Worm (Caenorhabditis elegans): ENCODE data around the gene C25E10.10.

The C25E10.10 gene

ce11 chrV:9035685-9036084, 20.5 kb downstream of the C25E10.10 start, which contains the start of gene srsx-34:
Gene srsx-34 (plus strand): TSS chrV:9035985.
- TF ChIP-seq ama-1 (optimal IDR thresholded peaks at IDR 0.05) (no peak), aly-1 (tag; optimal IDR thresholded peaks at IDR 0.05) (no peak), ets-7 (tag; optimal IDR thresholded peaks at IDR 0.05) (no peak), hmg-4 (GFP tag; optimal IDR thresholded peaks at IDR 0.05) (no peak), tbx-11 (GFP tag; IDR thresholded peaks at IDR 0.05) (no peak)

ce11 chrV:9033267-9033666, 22.9 kb downstream of the C25E10.10 start, which contains the start of gene C25E10.4:
Gene C25E10.4 (plus strand): TSS chrV:9033567.
- TF ChIP-seq ceh-13 (GFP tag; optimal IDR thresholded peaks at IDR 0.05) (no peak), tbx-37 (GFP tag; conservative IDR thresholded peaks at IDR 0.05) (no peak), ceh-36 (tag; optimal IDR thresholded peaks at IDR 0.05) (no peak), hmbx-1 (tag; optimal IDR thresholded peaks at IDR 0.05) (no peak), ama-1 (optimal IDR thresholded peaks at IDR 0.05) (no peak), ets-7 (tag; optimal IDR thresholded peaks at IDR 0.05) (no peak), pes-1 (GFP tag; IDR thresholded peaks at IDR 0.05) (no peak), B0310.2 (tag; optimal IDR thresholded peaks at IDR 0.05) (no peak), hmg-4 (GFP tag; optimal IDR thresholded peaks at IDR 0.05) (no peak)

DNA sequence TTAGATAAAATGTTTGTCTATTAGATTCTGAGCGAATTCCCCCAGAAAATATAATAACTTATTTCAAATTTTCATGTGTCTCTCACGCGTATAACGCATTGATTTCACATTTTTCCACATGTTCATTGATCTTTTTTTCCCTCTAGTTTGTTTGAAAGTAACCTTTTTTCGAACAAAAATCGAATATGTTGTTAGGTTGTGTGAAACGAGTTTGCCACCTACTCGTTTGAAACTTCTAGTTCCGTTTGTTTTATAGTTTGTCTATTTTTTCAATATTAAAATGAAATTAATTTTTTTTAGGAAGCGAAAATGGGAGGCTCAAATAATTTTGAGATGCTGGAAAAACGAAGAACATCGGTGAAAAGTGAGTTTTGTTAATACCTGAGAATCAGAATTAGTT, 25.9 kb downstream of the C25E10.10 start, which contains the start of gene C25E10.5:
TSS of gene C25E10.5 (plus strand) at position 301 of the 400 bp plus-strand sequence.
- no peak for TF ChIP-seq tbx-11 (GFP tag; IDR thresholded peaks at IDR 0.05)
- no peak for TF ChIP-seq hmbx-1 (tag; optimal IDR thresholded peaks at IDR 0.05)
- no peak for TF ChIP-seq B0310.2 (tag; optimal IDR thresholded peaks at IDR 0.05)
- TF ChIP-seq pes-1 (GFP tag; IDR thresholded peaks at IDR 0.05): no peak
- no peak for TF ChIP-seq scrt-1 (GFP tag; IDR thresholded peaks at IDR 0.05)
- no peak for TF ChIP-seq aly-1 (tag; optimal IDR thresholded peaks at IDR 0.05)

DNA sequence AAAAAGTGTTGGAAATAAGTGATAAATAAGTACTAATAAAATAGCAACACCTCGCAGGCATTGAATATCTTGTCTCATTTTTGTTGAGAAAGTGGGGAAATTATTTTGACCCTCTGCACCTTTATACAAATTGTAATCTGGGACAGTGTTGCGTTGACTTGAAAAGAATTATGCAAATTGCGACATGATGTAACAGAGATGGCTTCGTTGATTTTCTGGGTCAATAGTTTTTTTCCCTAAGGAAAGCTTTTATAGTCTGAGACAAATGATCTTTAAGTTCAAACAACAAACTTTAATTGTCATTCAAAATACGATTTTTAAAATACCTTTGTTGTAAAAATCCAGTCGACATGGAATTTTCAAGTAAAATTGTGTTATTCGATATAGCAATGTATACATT, 31.4 kb downstream of the C25E10.10 start, which contains the start of gene bus-1:
TSS of gene bus-1 (minus strand) at position 101 of the 400 bp plus-strand sequence.
- TF ChIP-seq tra-4 (tag; optimal IDR thresholded peaks at IDR 0.05) (no peak), ceh-36 (tag; optimal IDR thresholded peaks at IDR 0.05) (no peak), hmbx-1 (tag; optimal IDR thresholded peaks at IDR 0.05) (no peak), sea-1 (GFP tag; conservative IDR thresholded peaks at IDR 0.05) (no peak), ets-7 (tag; optimal IDR thresholded peaks at IDR 0.05) (no peak), F13C5.2 (tag; optimal IDR thresholded peaks at IDR 0.05) (no peak), hmg-4 (GFP tag; optimal IDR thresholded peaks at IDR 0.05) (no peak)

DNA sequence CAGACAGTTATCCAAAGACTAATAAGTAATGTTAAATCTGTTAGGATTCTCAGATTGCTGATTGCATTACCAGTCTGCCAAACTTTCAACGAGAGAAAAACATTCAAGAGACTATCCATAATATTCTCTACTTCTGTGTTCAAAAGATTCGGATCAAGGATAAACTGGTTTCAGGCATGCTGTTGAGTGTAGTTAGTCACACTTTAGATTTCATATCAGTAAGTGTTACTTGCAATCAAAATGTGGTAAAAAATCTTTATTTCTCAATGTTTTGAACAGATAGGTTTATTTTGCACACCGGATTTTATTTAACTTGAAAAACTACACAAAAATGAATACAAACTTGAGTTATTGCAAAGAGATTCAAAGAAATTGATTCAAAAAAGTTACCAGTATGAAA, 34.1 kb downstream of the C25E10.10 start, which contains the start of gene oac-41:
TSS of gene oac-41 (minus strand) at position 101 of the 400 bp plus-strand sequence.
- TF ChIP-seq B0310.2 (tag; optimal IDR thresholded peaks at IDR 0.05) (no peak), ama-1 (optimal IDR thresholded peaks at IDR 0.05) (no peak), ceh-13 (GFP tag; optimal IDR thresholded peaks at IDR 0.05) (no peak), flt-1 (GFP tag; IDR thresholded peaks at IDR 0.05) (no peak), aly-1 (tag; optimal IDR thresholded peaks at IDR 0.05) (no peak), hmbx-1 (tag; optimal IDR thresholded peaks at IDR 0.05) (no peak), tbx-37 (GFP tag; conservative IDR thresholded peaks at IDR 0.05) (no peak), F13C5.2 (tag; optimal IDR thresholded peaks at IDR 0.05) (no peak)

DNA sequence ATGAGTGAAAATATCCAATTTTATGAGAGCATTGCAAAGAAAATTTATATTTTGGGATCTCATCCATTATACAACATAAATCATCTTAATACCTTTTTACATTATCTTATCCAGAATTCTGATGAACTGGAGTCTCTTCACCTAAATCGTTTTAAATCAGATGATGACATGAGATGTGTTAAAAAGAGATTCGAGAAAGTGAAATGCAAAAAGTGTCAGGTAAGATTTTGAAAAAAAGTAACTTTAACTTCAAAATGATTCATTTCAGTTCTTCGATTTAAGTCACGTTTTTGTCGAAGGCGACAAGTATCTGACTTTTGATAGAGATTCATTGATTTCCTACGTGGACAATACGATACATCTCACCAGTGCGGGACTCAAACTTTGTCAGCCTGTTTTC, 37.3 kb downstream of the C25E10.10 start:
- TF ChIP-seq tbx-37 (GFP tag; conservative IDR thresholded peaks at IDR 0.05): no peak
- TF ChIP-seq aly-1 (tag; optimal IDR thresholded peaks at IDR 0.05): no peak
- TF ChIP-seq pes-1 (GFP tag; IDR thresholded peaks at IDR 0.05): no peak

DNA sequence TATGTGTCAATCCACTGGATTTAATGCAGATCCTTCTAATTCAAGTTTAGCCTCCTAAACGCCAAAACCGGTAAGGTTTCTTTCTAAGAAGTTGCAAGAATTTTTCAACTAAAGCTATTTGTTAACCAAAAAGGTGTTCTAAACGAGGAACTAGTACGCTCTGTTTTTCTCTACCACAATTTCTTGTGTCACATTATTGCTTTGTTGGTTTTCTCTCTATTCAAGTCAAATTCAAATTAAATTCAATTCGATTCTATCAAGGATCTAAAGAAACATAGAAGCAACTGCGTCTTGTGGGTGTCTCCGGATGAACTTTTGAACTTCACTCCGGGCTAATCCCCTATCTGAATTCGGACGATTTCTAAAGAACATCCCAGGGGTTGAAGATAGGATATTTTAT, 39.7 kb downstream of the C25E10.10 start, which contains the start of gene oac-40:
TSS of gene oac-40 (plus strand) at position 301 of the 400 bp plus-strand sequence.
- TF ChIP-seq tbx-37 (GFP tag; conservative IDR thresholded peaks at IDR 0.05) (no peak), ama-1 (optimal IDR thresholded peaks at IDR 0.05) (no peak), tbx-11 (GFP tag; IDR thresholded peaks at IDR 0.05) (no peak), ceh-36 (tag; optimal IDR thresholded peaks at IDR 0.05) (no peak), scrt-1 (GFP tag; IDR thresholded peaks at IDR 0.05) (no peak), hmg-4 (GFP tag; optimal IDR thresholded peaks at IDR 0.05) (no peak), aly-1 (tag; optimal IDR thresholded peaks at IDR 0.05) (no peak), flt-1 (GFP tag; IDR thresholded peaks at IDR 0.05) (no peak), ets-7 (tag; optimal IDR thresholded peaks at IDR 0.05) (no peak), hmbx-1 (tag; optimal IDR thresholded peaks at IDR 0.05) (no peak), pes-1 (GFP tag; IDR thresholded peaks at IDR 0.05) (no peak), ceh-13 (GFP tag; optimal IDR thresholded peaks at IDR 0.05) (no peak), hnd-1 (tag; optimal IDR thresholded peaks at IDR 0.05) (no peak)

ce11 chrV:9015540-9015939, 40.6 kb downstream of the C25E10.10 start, which contains the start of gene srt-18:
Gene srt-18 (minus strand): TSS chrV:9015640.
- no peak for TF ChIP-seq pes-1 (GFP tag; IDR thresholded peaks at IDR 0.05)
- TF ChIP-seq hmbx-1 (tag; optimal IDR thresholded peaks at IDR 0.05): no peak
- TF ChIP-seq scrt-1 (GFP tag; IDR thresholded peaks at IDR 0.05): no peak
- no peak for TF ChIP-seq flt-1 (GFP tag; IDR thresholded peaks at IDR 0.05)
- TF ChIP-seq tbx-11 (GFP tag; IDR thresholded peaks at IDR 0.05): no peak
- no peak for TF ChIP-seq ets-7 (tag; optimal IDR thresholded peaks at IDR 0.05)
- TF ChIP-seq hnd-1 (tag; optimal IDR thresholded peaks at IDR 0.05): no peak
- TF ChIP-seq sea-1 (GFP tag; conservative IDR thresholded peaks at IDR 0.05): no peak
- TF ChIP-seq tra-4 (tag; optimal IDR thresholded peaks at IDR 0.05): no peak
- TF ChIP-seq tbx-37 (GFP tag; conservative IDR thresholded peaks at IDR 0.05): no peak
- TF ChIP-seq ceh-13 (GFP tag; optimal IDR thresholded peaks at IDR 0.05): no peak
- no peak for TF ChIP-seq ama-1 (optimal IDR thresholded peaks at IDR 0.05)
- TF ChIP-seq ceh-36 (tag; optimal IDR thresholded peaks at IDR 0.05): no peak
- TF ChIP-seq B0310.2 (tag; optimal IDR thresholded peaks at IDR 0.05): no peak
- TF ChIP-seq F13C5.2 (tag; optimal IDR thresholded peaks at IDR 0.05): no peak
